Fruit fly (Drosophila melanogaster) whole organism, embryonic: Measurements from ENCODE around the gene Takl2.
A peak's percentile ranks its signal among the peaks of the same experiment; 100 is the strongest.

Source experiments
- CG10209 ChIP-seq: fragments of 200-800 bp; sonication (Bioruptor generic); optimal IDR thresholded peaks from 3 replicates; lab custom pipeline; 2017; ENCODE audit warnings: missing biosample characterization, mild to moderate bottlenecking, missing genetic modification characterization, missing genetic modification reagents
- CG11085 ChIP-seq: fragments of 200-800 bp; sonication (Bioruptor generic); IDR thresholded peaks from 2 replicates; pipeline ENCODE4 v1.3.6; 2022; ENCODE audit warnings: missing biosample characterization, missing genetic modification characterization
- CG11398 ChIP-seq: fragments of 200-800 bp; sonication (Bioruptor generic); optimal IDR thresholded peaks from 2 replicates; lab custom pipeline; 2016; ENCODE audit warnings: missing biosample characterization, missing genetic modification characterization
- CG11695 ChIP-seq: fragments of 200-800 bp; sonication (Bioruptor generic); IDR thresholded peaks from 3 replicates; pipeline ENCODE4 v1.3.6; 2022; ENCODE audit warnings: missing biosample characterization, missing genetic modification characterization
- CG12299 ChIP-seq: fragments of 200-800 bp; sonication (Bioruptor generic); optimal IDR thresholded peaks from 2 replicates; lab custom pipeline; 2018; ENCODE audit warnings: missing biosample characterization, mild to moderate bottlenecking, missing genetic modification characterization
- CG13287 ChIP-seq: fragments of 200-800 bp; sonication (Bioruptor generic); IDR thresholded peaks from 2 replicates; pipeline ENCODE4 v1.3.6; 2022; ENCODE audit warnings: missing biosample characterization, missing genetic modification characterization; ENCODE audit not compliant: partially characterized antibody
- CG13296 ChIP-seq: fragments of 200-800 bp; sonication (Bioruptor generic); optimal IDR thresholded peaks from 3 replicates; lab custom pipeline; 2018; ENCODE audit warnings: missing biosample characterization, mild to moderate bottlenecking, missing genetic modification characterization
- CG16863 ChIP-seq: fragments of 200-800 bp; sonication (Bioruptor generic); optimal IDR thresholded peaks from 3 replicates; lab custom pipeline; 2016; ENCODE audit warnings: missing biosample characterization, missing genetic modification characterization
- CG17612 ChIP-seq: fragments of 200-800 bp; sonication (Bioruptor generic); IDR thresholded peaks from 2 replicates; pipeline ENCODE4 v1.3.6; 2022; ENCODE audit warnings: missing biosample characterization, missing genetic modification characterization
- CG17829 ChIP-seq: fragments of 200-800 bp; optimal IDR thresholded peaks from 2 replicates; lab custom pipeline; 2019; ENCODE audit warnings: missing biosample characterization, mild to moderate bottlenecking, missing genetic modification characterization, moderate library complexity
- CG18619 ChIP-seq: fragments of 200-800 bp; sonication (Bioruptor generic); optimal IDR thresholded peaks from 3 replicates; lab custom pipeline; 2017; ENCODE audit warnings: missing biosample characterization, mild to moderate bottlenecking, missing genetic modification characterization
- CG2678 ChIP-seq: fragments of 200-800 bp; sonication (Bioruptor generic); optimal IDR thresholded peaks from 3 replicates; lab custom pipeline; 2019; ENCODE audit warnings: missing biosample characterization, mild to moderate bottlenecking, missing genetic modification characterization, moderate library complexity
- CG32767 ChIP-seq: fragments of 200-800 bp; sonication (Bioruptor generic); IDR thresholded peaks from 2 replicates; pipeline ENCODE4 v1.3.6; 2022; ENCODE audit warnings: missing biosample characterization, missing genetic modification characterization
- CG3838 ChIP-seq: fragments of 200-800 bp; sonication (Bioruptor generic); optimal IDR thresholded peaks from 3 replicates; lab custom pipeline; 2016; ENCODE audit warnings: missing biosample characterization, missing genetic modification characterization
- CG3995 ChIP-seq: fragments of 200-800 bp; sonication (Bioruptor generic); optimal IDR thresholded peaks from 3 replicates; lab custom pipeline; 2016; ENCODE audit warnings: missing biosample characterization, missing genetic modification characterization
- CG4617 ChIP-seq: fragments of 200-800 bp; sonication (Bioruptor generic); optimal IDR thresholded peaks from 3 replicates; lab custom pipeline; 2016; ENCODE audit warnings: missing biosample characterization, missing genetic modification characterization, borderline replicate concordance
- CG6254 ChIP-seq: fragments of 200-800 bp; sonication (Bioruptor generic); optimal IDR thresholded peaks from 3 replicates; lab custom pipeline; 2017; ENCODE audit warnings: mild to moderate bottlenecking, missing biosample characterization, missing genetic modification reagents, missing genetic modification characterization
- CG7271 ChIP-seq: fragments of 200-800 bp; sonication (Bioruptor generic); optimal IDR thresholded peaks from 2 replicates; lab custom pipeline; 2018; ENCODE audit warnings: missing biosample characterization, mild to moderate bottlenecking, missing genetic modification characterization, moderate library complexity
- CG7357 ChIP-seq: fragments of 200-800 bp; sonication (Bioruptor generic); IDR thresholded peaks from 3 replicates; pipeline ENCODE4 v1.3.6; 2022; ENCODE audit warnings: missing biosample characterization, missing genetic modification characterization
- CG7556 ChIP-seq: fragments of 200-800 bp; sonication (Bioruptor generic); optimal IDR thresholded peaks from 2 replicates; lab custom pipeline; 2017; ENCODE audit warnings: missing biosample characterization, mild to moderate bottlenecking, missing genetic modification characterization
- CG8290 ChIP-seq, 3 experiments: fragments of 200-800 bp; sonication (Bioruptor generic); optimal IDR thresholded peaks; 2 replicates each; lab custom pipeline; 2016 to 2019; ENCODE audit warnings: missing biosample characterization in 3 of 3, missing genetic modification characterization in 3 of 3, mild to moderate bottlenecking in 2 of 3, moderate library complexity in 1 of 3
- CG8765 ChIP-seq: fragments of 200-800 bp; sonication (Bioruptor generic); IDR thresholded peaks from 2 replicates; pipeline ENCODE4 v1.3.6; 2022; ENCODE audit warnings: missing biosample characterization, missing genetic modification characterization
- CkIIα-i1 ChIP-seq: fragments of 200-800 bp; sonication (Bioruptor generic); IDR thresholded peaks from 2 replicates; pipeline ENCODE4 v1.3.6; 2022; ENCODE audit warnings: missing biosample characterization, missing genetic modification characterization
- Deaf1 ChIP-seq: fragments of 200-800 bp; optimal IDR thresholded peaks from 3 replicates; lab custom pipeline; 2019; ENCODE audit warnings: missing biosample characterization, mild to moderate bottlenecking, missing genetic modification characterization, moderate library complexity
- Dfd ChIP-seq, 2 experiments: fragments of >200 bp; optimal IDR thresholded peaks; 2 replicates each; lab custom pipeline; 2017; ENCODE audit warnings: missing biosample characterization in 2 of 2, missing genetic modification characterization in 2 of 2
- Eip74EF ChIP-seq, 2 experiments: fragments of 200-800 bp in 1 of 2; fragments of >200 bp in 1 of 2; sonication (Bioruptor generic) in 1 of 2; optimal IDR thresholded peaks; 2 replicates each; lab custom pipeline; 2017 to 2019; ENCODE audit warnings: missing biosample characterization in 2 of 2, missing genetic modification characterization in 2 of 2, mild to moderate bottlenecking in 1 of 2, moderate library complexity in 1 of 2
- Usf ChIP-seq: fragments of 200-800 bp; sonication (Bioruptor generic); optimal IDR thresholded peaks from 2 replicates; lab custom pipeline; 2017; ENCODE audit warnings: missing genotype, missing biosample characterization, missing genetic modification characterization
- Vsx1 ChIP-seq: fragments of 200-800 bp; sonication (Bioruptor generic); optimal IDR thresholded peaks from 2 replicates; lab custom pipeline; 2017; ENCODE audit warnings: missing biosample characterization, mild to moderate bottlenecking, missing genetic modification characterization, missing genetic modification reagents
- bab2 ChIP-seq: fragments of 200-800 bp; sonication (Bioruptor generic); optimal IDR thresholded peaks from 2 replicates; lab custom pipeline; 2016; ENCODE audit warnings: missing biosample characterization, missing genetic modification characterization
- chn ChIP-seq: fragments of 200-800 bp; sonication (Bioruptor generic); optimal IDR thresholded peaks from 2 replicates; lab custom pipeline; 2016; ENCODE audit warnings: missing biosample characterization, missing genetic modification characterization
- ci ChIP-seq: fragments of 200-800 bp; sonication (Bioruptor generic); IDR thresholded peaks from 3 replicates; pipeline ENCODE4 v1.3.6; 2022; ENCODE audit warnings: missing biosample characterization, missing genetic modification characterization
- crp ChIP-seq, 2 experiments: fragments of 200-800 bp; sonication (Bioruptor generic); optimal IDR thresholded peaks; 2 replicates in 1 of 2; 3 replicates in 1 of 2; lab custom pipeline; 2017; ENCODE audit warnings: missing biosample characterization in 2 of 2, missing genetic modification characterization in 2 of 2, mild to moderate bottlenecking in 1 of 2, moderate library complexity in 1 of 2
- cwo ChIP-seq: fragments of 200-800 bp; sonication (Bioruptor generic); optimal IDR thresholded peaks from 3 replicates; lab custom pipeline; 2017; ENCODE audit warnings: missing biosample characterization, missing genetic modification characterization, mild to moderate bottlenecking, moderate library complexity, missing genetic modification reagents
- dysf ChIP-seq: fragments of 200-800 bp; sonication (Bioruptor generic); IDR thresholded peaks from 3 replicates; pipeline ENCODE4 v1.3.6; 2022; ENCODE audit warnings: missing biosample characterization, missing genetic modification characterization
- exex ChIP-seq: fragments of 200-800 bp; sonication (Bioruptor generic); optimal IDR thresholded peaks from 4 replicates; lab custom pipeline; 2018; ENCODE audit warnings: missing biosample characterization, mild to moderate bottlenecking, missing genetic modification characterization, moderate library complexity
- gcm ChIP-seq: fragments of 200-800 bp; sonication (Bioruptor generic); optimal IDR thresholded peaks from 2 replicates; lab custom pipeline; 2019; ENCODE audit warnings: missing biosample characterization, mild to moderate bottlenecking, missing genetic modification characterization, moderate library complexity
- h ChIP-seq: fragments of >200 bp; optimal IDR thresholded peaks from 2 replicates; lab custom pipeline; 2017
- ind ChIP-seq: fragments of 200-800 bp; sonication (Bioruptor generic); optimal IDR thresholded peaks from 3 replicates; lab custom pipeline; 2016; ENCODE audit warnings: missing biosample characterization, missing genetic modification characterization
- jumu ChIP-seq: fragments of 200-800 bp; sonication (Bioruptor generic); optimal IDR thresholded peaks from 3 replicates; lab custom pipeline; 2016; ENCODE audit warnings: missing biosample characterization, missing genetic modification characterization
- luna ChIP-seq: fragments of 200-800 bp; sonication (Bioruptor generic); optimal IDR thresholded peaks from 2 replicates; lab custom pipeline; 2016; ENCODE audit warnings: missing biosample characterization, missing genetic modification characterization
- oc ChIP-seq: fragments of 200-800 bp; sonication (Bioruptor generic); optimal IDR thresholded peaks from 2 replicates; lab custom pipeline; 2018; ENCODE audit warnings: missing biosample characterization, mild to moderate bottlenecking, missing genetic modification characterization, moderate library complexity
- pan ChIP-seq, 4 experiments: fragments of >200 bp in 3 of 4; fragments of 200-800 bp in 1 of 4; sonication (Bioruptor generic) in 1 of 4; optimal IDR thresholded peaks in 3 of 4; IDR thresholded peaks in 1 of 4; 2 replicates each; pipeline versions ENCODE4 v1.3.6 to Lab custom; 2017 to 2022; ENCODE audit warnings: missing biosample characterization in 2 of 4, missing genetic modification characterization in 2 of 4, mixed read lengths in 1 of 4
- sens ChIP-seq: fragments of 200-800 bp; sonication (Bioruptor generic); peaks from one replicate; lab custom pipeline; 2016; ENCODE audit warnings: missing biosample characterization, missing genetic modification characterization
- seq ChIP-seq: fragments of 200-800 bp; sonication (Bioruptor generic); IDR thresholded peaks from 2 replicates; pipeline ENCODE4 v1.3.6; 2022; ENCODE audit warnings: missing biosample characterization, missing genetic modification characterization
- stc ChIP-seq: fragments of 200-800 bp; sonication (Bioruptor generic); IDR thresholded peaks from 2 replicates; pipeline ENCODE4 v1.3.6; 2022; ENCODE audit warnings: missing biosample characterization, missing genetic modification characterization
- tap ChIP-seq: fragments of 200-800 bp; optimal IDR thresholded peaks from 3 replicates; lab custom pipeline; 2019; ENCODE audit warnings: missing biosample characterization, mild to moderate bottlenecking, missing genetic modification characterization, moderate library complexity
- trem ChIP-seq: fragments of 200-800 bp; optimal IDR thresholded peaks from 3 replicates; lab custom pipeline; 2019; ENCODE audit warnings: missing biosample characterization, mild to moderate bottlenecking, missing genetic modification characterization, moderate library complexity
- usp ChIP-seq: fragments of >200 bp; optimal IDR thresholded peaks from 2 replicates; lab custom pipeline; 2017; ENCODE audit warnings: missing biosample characterization, missing genetic modification characterization
- vvl ChIP-seq: fragments of 200-800 bp; sonication (Bioruptor generic); IDR thresholded peaks from 2 replicates; pipeline ENCODE4 v1.3.6; 2022; ENCODE audit warnings: missing biosample characterization, missing genetic modification characterization
- zf30C ChIP-seq: fragments of 200-800 bp; sonication (Bioruptor generic); optimal IDR thresholded peaks from 3 replicates; lab custom pipeline; 2018; ENCODE audit warnings: missing biosample characterization, mild to moderate bottlenecking, missing genetic modification characterization

Takl2 gene

dm6 chr3R:22686336-22686874, 47.2 kb downstream of the Takl2 start, which contains the start of the genes Gclm and CG17625 (continued):
- peak; percentile 46 for TF ChIP-seq chn (GFP tag; lab: Kevin White, UChicago)
- no peak for TF ChIP-seq usp (GFP tag; lab: Kevin White, UChicago)
- peak; percentile 76 for TF ChIP-seq CG13296 (GFP tag; lab: Kevin White, UChicago)
- TF ChIP-seq gcm (GFP tag; lab: Kevin White, UChicago): peak; percentile 57
- TF ChIP-seq CG11398 (GFP tag; lab: Kevin White, UChicago): no peak
- peak; percentile 92 for TF ChIP-seq sens (GFP tag; lab: Kevin White, UChicago)
- no peak for TF ChIP-seq Usf (GFP tag; lab: Kevin White, UChicago)
- peak; percentile 83 for TF ChIP-seq CG13287 (GFP tag; lab: Robert Waterston, UW)
- no peak for TF ChIP-seq CG11695
- no peak for TF ChIP-seq CG32767 (GFP tag; lab: Robert Waterston, UW)
- TF ChIP-seq CkIIα-i1 (GFP tag; lab: Robert Waterston, UW): no peak
- no peak for TF ChIP-seq luna (GFP tag; lab: Kevin White, UChicago)
- peak; percentile 52 for TF ChIP-seq bab2
- TF ChIP-seq jumu (GFP tag; lab: Kevin White, UChicago): peak; percentile 3
- TF ChIP-seq cwo (GFP tag; lab: Kevin White, UChicago): peak; percentile 38
- TF ChIP-seq CG7556: peak; percentile 58
- peak; percentile 46 for TF ChIP-seq Deaf1 (tag; lab: Kevin White, UChicago)
- TF ChIP-seq vvl (GFP tag; lab: Robert Waterston, UW): peak; percentile 82
- no peak for TF ChIP-seq CG3838 (GFP tag; lab: Kevin White, UChicago)
- TF ChIP-seq CG17829 (tag; lab: Kevin White, UChicago): peak; percentile 74
- no peak for TF ChIP-seq CG8765 (GFP tag; lab: Robert Waterston, UW)
- no peak for TF ChIP-seq CG4617 (GFP tag; lab: Kevin White, UChicago)
- TF ChIP-seq pan (optimal IDR thresholded peaks at IDR 0.05; lab: Kevin White, UChicago): no peak
- no peak for TF ChIP-seq pan (GFP tag; optimal IDR thresholded peaks at IDR 0.05 in 1 of 2, IDR thresholded peaks at IDR 0.05 in 1 of 2)
- TF ChIP-seq zf30C (GFP tag; lab: Kevin White, UChicago): no peak
- peak; percentile 53 for TF ChIP-seq CG2678
- TF ChIP-seq CG12299: peak; percentile 20
- TF ChIP-seq CG8290 (GFP tag; optimal IDR thresholded peaks at IDR 0.05; lab: Kevin White, UChicago): peak; percentile 33
- no peak for TF ChIP-seq CG8290 (tag; optimal IDR thresholded peaks at IDR 0.05; lab: Kevin White, UChicago)
- TF ChIP-seq CG7271 (tag; lab: Kevin White, UChicago): no peak
- peak; percentile 50 for TF ChIP-seq CG3995 (GFP tag; lab: Kevin White, UChicago)
- TF ChIP-seq CG11085 (GFP tag; lab: Robert Waterston, UW): no peak
- TF ChIP-seq stc (GFP tag; lab: Robert Waterston, UW): no peak
- TF ChIP-seq CG10209 (GFP tag; lab: Kevin White, UChicago): peak; percentile 19
- peak; percentile 74 for TF ChIP-seq ci (GFP tag; lab: Robert Waterston, UW)
- TF ChIP-seq ind: peak; percentile 49
- no peak for TF ChIP-seq Dfd (GFP tag; optimal IDR thresholded peaks at IDR 0.05; lab: Kevin White, UChicago)
- TF ChIP-seq CG18619 (GFP tag; lab: Kevin White, UChicago): peak; percentile 45
- no peak for TF ChIP-seq CG16863
- no peak for TF ChIP-seq h (lab: Kevin White, UChicago)
- TF ChIP-seq Eip74EF (GFP tag; optimal IDR thresholded peaks at IDR 0.05; lab: Kevin White, UChicago): peak in 1 of 2 experiments; percentile 44
- peak; percentile 31 for TF ChIP-seq CG6254 (GFP tag; lab: Kevin White, UChicago)
- TF ChIP-seq exex (tag; lab: Kevin White, UChicago): peak; percentile 42
- TF ChIP-seq CG7357 (GFP tag; lab: Robert Waterston, UW): no peak
- peak in 1 of 2 experiments; percentile 14 for TF ChIP-seq crp (GFP tag; optimal IDR thresholded peaks at IDR 0.05; lab: Kevin White, UChicago)
- peak; percentile 58 for TF ChIP-seq trem (tag; lab: Kevin White, UChicago)
- TF ChIP-seq seq: no peak
- TF ChIP-seq dysf (GFP tag; lab: Robert Waterston, UW): peak; percentile 56; the same call in 2 of the 3 replicates
- TF ChIP-seq tap (tag; lab: Kevin White, UChicago): peak; percentile 53
- no peak for TF ChIP-seq CG17612 (GFP tag; lab: Robert Waterston, UW)
- peak; percentile 21 for TF ChIP-seq Vsx1 (GFP tag; lab: Kevin White, UChicago)
- peak; percentile 3 for TF ChIP-seq oc
